Fruit fly (Drosophila melanogaster) whole organism, embryonic: ENCODE measurements around the gene CG2611.

Experiments used
- Bgb ChIP-seq: fragments of 200-800 bp; sonication (Bioruptor generic); IDR thresholded peaks from 2 replicates; pipeline ENCODE4 v1.3.6; 2022; ENCODE audit warnings: missing biosample characterization, missing genetic modification characterization; ENCODE audit not compliant: partially characterized antibody
- CG1024 ChIP-seq: fragments of 200-800 bp; sonication (Bioruptor generic); IDR thresholded peaks from 2 replicates; pipeline ENCODE4 v1.3.6; 2022; ENCODE audit warnings: missing biosample characterization, missing genetic modification characterization
- CG10267 ChIP-seq: fragments of 200-800 bp; sonication (Bioruptor generic); optimal IDR thresholded peaks from 2 replicates; lab custom pipeline; 2018; ENCODE audit warnings: missing biosample characterization, mild to moderate bottlenecking, missing genetic modification characterization, moderate library complexity
- CG11504 ChIP-seq: fragments of 200-800 bp; sonication (Bioruptor generic); optimal IDR thresholded peaks from 3 replicates; lab custom pipeline; 2019; ENCODE audit warnings: missing biosample characterization, mild to moderate bottlenecking, missing genetic modification characterization, moderate library complexity
- CG11723 ChIP-seq: fragments of 200-800 bp; sonication (Bioruptor generic); optimal IDR thresholded peaks from 2 replicates; lab custom pipeline; 2017; ENCODE audit warnings: missing biosample characterization, mild to moderate bottlenecking, missing genetic modification characterization
- CG13894 ChIP-seq: fragments of 200-800 bp; sonication (Bioruptor generic); optimal IDR thresholded peaks from 3 replicates; lab custom pipeline; 2018; ENCODE audit warnings: missing biosample characterization, mild to moderate bottlenecking, missing genetic modification characterization, moderate library complexity
- CG14050 ChIP-seq: fragments of 200-800 bp; sonication (Bioruptor generic); IDR thresholded peaks from 3 replicates; pipeline ENCODE4 v1.3.6; 2022; ENCODE audit warnings: missing biosample characterization, missing genetic modification characterization
- CG15601 ChIP-seq: fragments of 200-800 bp; sonication (Bioruptor generic); optimal IDR thresholded peaks from 3 replicates; lab custom pipeline; 2019; ENCODE audit warnings: missing biosample characterization, mild to moderate bottlenecking, missing genetic modification characterization, moderate library complexity
- CG17385 ChIP-seq: fragments of 200-800 bp; sonication (Bioruptor generic); optimal IDR thresholded peaks from 3 replicates; lab custom pipeline; 2018; ENCODE audit warnings: missing biosample characterization, mild to moderate bottlenecking, missing genetic modification characterization
- CG17802 ChIP-seq: fragments of 200-800 bp; sonication (Bioruptor generic); optimal IDR thresholded peaks from 2 replicates; lab custom pipeline; 2018; ENCODE audit warnings: missing biosample characterization, mild to moderate bottlenecking, missing genetic modification characterization, moderate library complexity
- CG2889 ChIP-seq: fragments of 200-800 bp; sonication (Bioruptor generic); IDR thresholded peaks from 3 replicates; pipeline ENCODE4 v1.3.6; 2022; ENCODE audit warnings: missing biosample characterization, missing genetic modification characterization
- CG30020 ChIP-seq: fragments of 200-800 bp; optimal IDR thresholded peaks from 2 replicates; lab custom pipeline; 2019; ENCODE audit warnings: missing biosample characterization, mild to moderate bottlenecking, missing genetic modification characterization, moderate library complexity
- CG30431 ChIP-seq: fragments of 200-800 bp; sonication (Bioruptor generic); optimal IDR thresholded peaks from 2 replicates; lab custom pipeline; 2017; ENCODE audit warnings: missing biosample characterization, missing genetic modification characterization
- CG3281 ChIP-seq: fragments of 200-800 bp; sonication (Bioruptor generic); optimal IDR thresholded peaks from 3 replicates; lab custom pipeline; 2017; ENCODE audit warnings: missing biosample characterization, mild to moderate bottlenecking, missing genetic modification characterization
- CG4854 ChIP-seq: fragments of 200-800 bp; sonication (Bioruptor generic); optimal IDR thresholded peaks from 2 replicates; lab custom pipeline; 2016; ENCODE audit warnings: missing biosample characterization, missing genetic modification characterization, inconsistent platforms
- CG6272 ChIP-seq: fragments of 200-800 bp; sonication (Bioruptor generic); IDR thresholded peaks from 2 replicates; pipeline ENCODE4 v1.3.6; 2022; ENCODE audit warnings: missing biosample characterization, missing genetic modification characterization
- CG6791 ChIP-seq: fragments of 200-800 bp; sonication (Bioruptor generic); IDR thresholded peaks from 3 replicates; pipeline ENCODE4 v1.3.6; 2022; ENCODE audit warnings: missing biosample characterization, missing genetic modification characterization; ENCODE audit not compliant: partially characterized antibody
- CG8944 ChIP-seq: fragments of 200-800 bp; sonication (Bioruptor generic); optimal IDR thresholded peaks from 3 replicates; lab custom pipeline; 2016; ENCODE audit warnings: missing biosample characterization, missing genetic modification characterization
- CG9215 ChIP-seq: fragments of 200-800 bp; sonication (Bioruptor generic); IDR thresholded peaks from 2 replicates; pipeline ENCODE4 v1.3.6; 2022; ENCODE audit warnings: missing biosample characterization, missing genetic modification characterization
- CG9932 ChIP-seq: fragments of 200-800 bp; sonication (Bioruptor generic); IDR thresholded peaks from 2 replicates; pipeline ENCODE4 v1.3.6; 2022; ENCODE audit warnings: missing biosample characterization, missing genetic modification characterization
- CoRest ChIP-seq: fragments of 200-800 bp; sonication (Bioruptor generic); optimal IDR thresholded peaks from 3 replicates; lab custom pipeline; 2018; ENCODE audit warnings: missing biosample characterization, mild to moderate bottlenecking, missing genetic modification characterization, moderate library complexity
- D19A ChIP-seq: fragments of 200-800 bp; optimal IDR thresholded peaks from 3 replicates; lab custom pipeline; 2019; ENCODE audit warnings: missing biosample characterization, mild to moderate bottlenecking, missing genetic modification characterization, moderate library complexity
- Dad ChIP-seq: fragments of 200-800 bp; sonication (Bioruptor generic); optimal IDR thresholded peaks from 3 replicates; lab custom pipeline; 2016; ENCODE audit warnings: missing biosample characterization, missing genetic modification characterization
- ERR ChIP-seq: fragments of 200-800 bp; sonication (Bioruptor generic); optimal IDR thresholded peaks from 2 replicates; lab custom pipeline; 2016; ENCODE audit warnings: missing biosample characterization, missing genetic modification characterization
- Ets97D ChIP-seq: fragments of 200-800 bp; sonication (Bioruptor generic); optimal IDR thresholded peaks from 3 replicates; lab custom pipeline; 2016; ENCODE audit warnings: missing biosample characterization, missing genetic modification characterization
- Hmx ChIP-seq: fragments of 200-800 bp; sonication (Bioruptor generic); optimal IDR thresholded peaks from 2 replicates; lab custom pipeline; 2016; ENCODE audit warnings: missing biosample characterization, missing genetic modification characterization
- Lim3 ChIP-seq: fragments of 200-800 bp; sonication (Bioruptor generic); IDR thresholded peaks from 2 replicates; pipeline ENCODE4 v1.3.6; 2022; ENCODE audit warnings: missing biosample characterization, missing genetic modification characterization
- Mad ChIP-seq: fragments of 200-800 bp; sonication (Bioruptor generic); optimal IDR thresholded peaks from 2 replicates; lab custom pipeline; 2016; ENCODE audit warnings: missing biosample characterization, missing genetic modification characterization
- Med ChIP-seq: fragments of 200-800 bp; sonication (Bioruptor generic); peaks from one replicate; lab custom pipeline; 2016; ENCODE audit warnings: missing biosample characterization, missing genetic modification characterization, mild to moderate bottlenecking, inconsistent platforms, moderate library complexity
- Mes4 ChIP-seq: fragments of 200-800 bp; sonication (Bioruptor generic); optimal IDR thresholded peaks from 2 replicates; lab custom pipeline; 2016; ENCODE audit warnings: missing biosample characterization, missing genetic modification characterization
- Myb ChIP-seq: fragments of 200-800 bp; sonication (Bioruptor generic); optimal IDR thresholded peaks from 2 replicates; lab custom pipeline; 2016; ENCODE audit warnings: missing biosample characterization, missing genetic modification characterization
- NFAT ChIP-seq: fragments of 200-800 bp; sonication (Bioruptor generic); IDR thresholded peaks from 2 replicates; pipeline ENCODE4 v1.3.6; 2022; ENCODE audit warnings: missing biosample characterization, missing genetic modification characterization
- Sox100B ChIP-seq: fragments of 200-800 bp; sonication (Bioruptor generic); optimal IDR thresholded peaks from 3 replicates; lab custom pipeline; 2018; ENCODE audit warnings: missing biosample characterization, mild to moderate bottlenecking, missing genetic modification characterization
- abd-A ChIP-seq: fragments of 200-800 bp; sonication (Bioruptor generic); optimal IDR thresholded peaks from 3 replicates; lab custom pipeline; 2019; ENCODE audit warnings: missing biosample characterization, mild to moderate bottlenecking, missing genetic modification characterization, moderate library complexity
- bab2 ChIP-seq: fragments of 200-800 bp; sonication (Bioruptor generic); optimal IDR thresholded peaks from 2 replicates; lab custom pipeline; 2016; ENCODE audit warnings: missing biosample characterization, missing genetic modification characterization
- dpn ChIP-seq, 2 experiments: fragments of 200-800 bp; sonication (Bioruptor generic); optimal IDR thresholded peaks; 3 replicates each; lab custom pipeline; 2016; ENCODE audit warnings: missing biosample characterization in 2 of 2, missing genetic modification characterization in 2 of 2
- exex ChIP-seq: fragments of 200-800 bp; sonication (Bioruptor generic); optimal IDR thresholded peaks from 4 replicates; lab custom pipeline; 2018; ENCODE audit warnings: missing biosample characterization, mild to moderate bottlenecking, missing genetic modification characterization, moderate library complexity
- fd102C ChIP-seq: fragments of 200-800 bp; sonication (Bioruptor generic); optimal IDR thresholded peaks from 2 replicates; lab custom pipeline; 2018; ENCODE audit warnings: missing biosample characterization, mild to moderate bottlenecking, missing genetic modification characterization, moderate library complexity
- fru ChIP-seq: fragments of >200 bp; optimal IDR thresholded peaks from 2 replicates; lab custom pipeline; 2017
- fu2 ChIP-seq: fragments of 200-800 bp; sonication (Bioruptor generic); optimal IDR thresholded peaks from 2 replicates; lab custom pipeline; 2016; ENCODE audit warnings: missing biosample characterization, missing genetic modification characterization
- gem ChIP-seq: fragments of 200-800 bp; sonication (Bioruptor generic); optimal IDR thresholded peaks from 2 replicates; lab custom pipeline; 2019; ENCODE audit warnings: missing biosample characterization, mild to moderate bottlenecking, missing genetic modification characterization, moderate library complexity
- grau ChIP-seq: fragments of 200-800 bp; optimal IDR thresholded peaks from 3 replicates; lab custom pipeline; 2019; ENCODE audit warnings: missing biosample characterization, mild to moderate bottlenecking, missing genetic modification characterization, moderate library complexity
- hb ChIP-seq: fragments of 200-800 bp; sonication (Bioruptor generic); IDR thresholded peaks from 3 replicates; pipeline ENCODE4 v1.3.6; 2022; ENCODE audit warnings: missing biosample characterization, missing genetic modification characterization; ENCODE audit not compliant: partially characterized antibody
- odd ChIP-seq: fragments of 200-800 bp; sonication (Bioruptor generic); optimal IDR thresholded peaks from 2 replicates; lab custom pipeline; 2017; ENCODE audit warnings: missing biosample characterization, mild to moderate bottlenecking, missing genetic modification characterization
- pfk ChIP-seq: fragments of 200-800 bp; sonication (Bioruptor generic); optimal IDR thresholded peaks from 2 replicates; lab custom pipeline; 2018; ENCODE audit warnings: missing biosample characterization, mild to moderate bottlenecking, missing genetic modification characterization, moderate library complexity
- row ChIP-seq: fragments of 200-800 bp; sonication (Bioruptor generic); IDR thresholded peaks from 3 replicates; pipeline ENCODE4 v1.3.6; 2022; ENCODE audit warnings: missing biosample characterization, missing genetic modification characterization
- sqz ChIP-seq: fragments of 200-800 bp; sonication (Bioruptor generic); optimal IDR thresholded peaks from 3 replicates; lab custom pipeline; 2018; ENCODE audit warnings: missing biosample characterization, mild to moderate bottlenecking, missing genetic modification characterization
- tup ChIP-seq: fragments of 200-800 bp; sonication (Bioruptor generic); optimal IDR thresholded peaks from 2 replicates; lab custom pipeline; 2016; ENCODE audit warnings: missing biosample characterization, mild to moderate bottlenecking, missing genetic modification characterization, moderate library complexity
- unpg ChIP-seq: fragments of 200-800 bp; sonication (Bioruptor generic); optimal IDR thresholded peaks from 3 replicates; lab custom pipeline; 2018; ENCODE audit warnings: missing biosample characterization, mild to moderate bottlenecking, missing genetic modification characterization, moderate library complexity
- z ChIP-seq: fragments of 200-800 bp; sonication (Bioruptor generic); IDR thresholded peaks from 3 replicates; pipeline ENCODE4 v1.3.6; 2022; ENCODE audit warnings: missing biosample characterization, missing genetic modification characterization

Gene CG2611

DNA sequence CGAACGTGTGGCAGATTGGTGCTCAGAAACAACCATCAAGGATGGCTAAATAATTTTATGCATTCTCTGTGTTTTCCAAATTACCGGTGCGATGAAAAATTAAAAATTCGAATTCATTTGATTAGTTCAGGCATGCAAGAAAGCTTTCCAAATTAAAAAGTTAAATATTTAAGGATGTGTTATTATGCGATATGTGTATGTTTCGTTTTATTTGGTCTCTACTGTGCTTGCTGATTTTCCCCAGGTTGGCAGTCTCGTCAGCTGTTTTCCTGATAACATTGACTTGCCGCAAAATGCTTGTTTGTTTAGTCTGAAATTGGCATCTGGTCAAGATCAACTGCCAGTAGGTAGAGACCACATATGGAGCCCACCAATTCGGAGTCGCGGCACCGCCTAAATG is at the start of gene CG2611 (continued):
- peak; percentile 19 for TF ChIP-seq tup (GFP tag; lab: Kevin White, UChicago)
- peak; percentile 21 for TF ChIP-seq CG10267 (tag; lab: Kevin White, UChicago)
- no peak for TF ChIP-seq CG2889 (GFP tag; lab: Robert Waterston, UW)
- TF ChIP-seq CG17802, result no peak
- TF ChIP-seq D19A (tag; lab: Kevin White, UChicago), result no peak
- no peak for TF ChIP-seq unpg (GFP tag; lab: Kevin White, UChicago)
- no peak for TF ChIP-seq NFAT (GFP tag; lab: Robert Waterston, UW)
- TF ChIP-seq CG15601 (tag; lab: Kevin White, UChicago), result no peak
- TF ChIP-seq Hmx, result no peak
- TF ChIP-seq Myb, result no peak
- peak; percentile 10 for TF ChIP-seq Dad
- no peak for TF ChIP-seq pfk (GFP tag; lab: Kevin White, UChicago)
- TF ChIP-seq ERR (GFP tag; lab: Kevin White, UChicago), result peak; percentile 7
- TF ChIP-seq CG30431, result no peak
- peak; percentile 30 for TF ChIP-seq CG17385 (GFP tag; lab: Kevin White, UChicago)
- no peak for TF ChIP-seq gem (tag; lab: Kevin White, UChicago)
- no peak for TF ChIP-seq CG11504 (tag; lab: Kevin White, UChicago)
- no peak for TF ChIP-seq sqz (GFP tag; lab: Kevin White, UChicago)
- no peak for TF ChIP-seq Sox100B (GFP tag; lab: Kevin White, UChicago)
- TF ChIP-seq fu2 (GFP tag; lab: Kevin White, UChicago), result peak; percentile 41
- peak; percentile 51; the same call in 2 of the 3 replicates for TF ChIP-seq CG14050 (GFP tag; lab: Robert Waterston, UW)
- TF ChIP-seq CoRest (tag; lab: Kevin White, UChicago), result peak; percentile 51
- no peak for TF ChIP-seq fd102C (GFP tag; lab: Kevin White, UChicago)

DNA sequence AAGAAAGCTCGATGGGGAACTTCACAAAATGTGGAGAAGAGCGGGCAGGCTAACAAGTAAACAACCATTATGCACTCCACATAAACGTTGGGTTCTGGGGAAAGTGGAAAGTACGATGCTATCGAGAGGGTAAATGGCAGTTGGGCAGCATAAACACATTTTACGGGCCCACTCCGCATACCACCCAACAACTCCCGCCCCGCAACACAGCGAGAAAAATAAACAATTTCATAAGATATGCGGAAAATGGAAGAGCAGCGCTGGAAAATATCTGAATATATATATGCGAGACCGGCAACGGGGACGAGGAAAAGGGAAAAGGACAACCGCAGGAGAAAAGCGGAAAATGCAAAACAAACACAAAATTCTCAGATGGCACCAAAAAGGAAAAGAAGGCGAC is 48.7 kb upstream of the CG2611 start:
- TF ChIP-seq CG1024 (GFP tag; lab: Robert Waterston, UW) (no peak), Med (GFP tag; lab: Kevin White, UChicago) (peak; percentile 6), CG6272 (GFP tag; lab: Robert Waterston, UW) (no peak), dpn (GFP tag; optimal IDR thresholded peaks at IDR 0.05; lab: Kevin White, UChicago) (no peak), CG8944 (no peak), Mes4 (GFP tag; lab: Kevin White, UChicago) (no peak), CG4854 (GFP tag; lab: Kevin White, UChicago) (no peak), row (GFP tag; lab: Robert Waterston, UW) (0 out of 3 replicates have a peak, but pooled peaks have one; percentile 21), abd-A (peak; percentile 72), CG9215 (0 out of 2 replicates have a peak, but pooled peaks have one; percentile 5), CG13894 (tag; lab: Kevin White, UChicago) (peak; percentile 59), CG9932 (GFP tag; lab: Robert Waterston, UW) (0 out of 2 replicates have a peak, but pooled peaks have one; percentile 14)

DNA sequence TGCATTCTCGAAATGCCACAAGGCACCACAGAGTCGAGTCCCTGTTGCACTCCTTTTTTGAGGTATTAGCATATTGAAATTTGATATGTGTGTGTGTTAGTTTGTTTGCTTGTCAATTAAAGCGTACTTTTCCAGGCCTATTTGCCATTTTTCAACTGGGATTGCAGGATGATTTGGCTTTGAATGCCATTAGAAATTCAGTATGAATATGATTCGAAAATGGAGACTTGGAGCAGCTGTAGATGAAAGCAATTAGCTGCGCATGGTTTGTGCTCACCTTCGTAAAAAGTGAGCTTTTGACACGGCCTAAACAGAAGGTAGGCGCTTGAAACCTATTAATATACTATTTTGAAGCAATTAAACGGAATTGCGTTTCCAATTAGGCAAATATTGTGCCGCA is 45.9 kb upstream of the CG2611 start, which contains the start of gene CG31677:
TSS of gene CG31677 (minus strand) at position 101 of the 400 bp plus-strand sequence.
- TF ChIP-seq exex (tag; lab: Kevin White, UChicago) (no peak), CG11504 (tag; lab: Kevin White, UChicago) (no peak), Ets97D (GFP tag; lab: Kevin White, UChicago) (no peak), odd (no peak), Mad (no peak), bab2 (no peak), Lim3 (GFP tag; lab: Robert Waterston, UW) (no peak), hb (GFP tag; lab: Robert Waterston, UW) (no peak), fru (no peak), Bgb (GFP tag; lab: Robert Waterston, UW) (no peak), CG3281 (no peak), CG30020 (no peak), grau (tag; lab: Kevin White, UChicago) (no peak), z (GFP tag; lab: Robert Waterston, UW) (no peak), CG11723 (GFP tag; lab: Kevin White, UChicago) (no peak), CG6791 (GFP tag; lab: Robert Waterston, UW) (no peak)
